Worm (Caenorhabditis elegans) whole organism, L4 larva: Measurements from ENCODE around the gene uroc-1.

Experiments used
- F49E8.2 ChIP-seq: sonication (generic microtip); optimal IDR thresholded peaks from 2 replicates; lab custom pipeline; 2016; ENCODE audit warnings: missing compliant biosample characterization, mild to moderate bottlenecking, missing genetic modification characterization, borderline replicate concordance
- daf-8 ChIP-seq: fragments of 200-800 bp; sonication (Bioruptor generic); IDR thresholded peaks from 2 replicates; pipeline ENCODE4 v1.3.6; 2022; ENCODE audit warnings: missing genetic modification characterization, missing compliant biosample characterization
- fos-1 ChIP-seq: fragments of 150-350 bp; optimal IDR thresholded peaks from 2 replicates; lab custom pipeline; 2014; ENCODE audit warnings: missing biosample characterization, missing genetic modification characterization
- lim-7 ChIP-seq: fragments of 200-800 bp; sonication (Bioruptor generic); IDR thresholded peaks from 2 replicates; pipeline ENCODE4 v1.3.6; 2022; ENCODE audit warnings: missing genetic modification characterization, missing compliant biosample characterization
- lsy-2 ChIP-seq, 2 experiments: fragments of 150-350 bp in 1 of 2; sonication (generic microtip) in 1 of 2; optimal IDR thresholded peaks; 2 replicates each; lab custom pipeline; 2014 to 2017; ENCODE audit warnings: missing biosample characterization in 2 of 2, missing genetic modification characterization in 2 of 2
- zip-11 ChIP-seq: fragments of 200-800 bp; sonication (Bioruptor generic); IDR thresholded peaks from 2 replicates; pipeline ENCODE4 v1.3.6; 2022; ENCODE audit warnings: missing genetic modification characterization, missing compliant biosample characterization

DNA sequence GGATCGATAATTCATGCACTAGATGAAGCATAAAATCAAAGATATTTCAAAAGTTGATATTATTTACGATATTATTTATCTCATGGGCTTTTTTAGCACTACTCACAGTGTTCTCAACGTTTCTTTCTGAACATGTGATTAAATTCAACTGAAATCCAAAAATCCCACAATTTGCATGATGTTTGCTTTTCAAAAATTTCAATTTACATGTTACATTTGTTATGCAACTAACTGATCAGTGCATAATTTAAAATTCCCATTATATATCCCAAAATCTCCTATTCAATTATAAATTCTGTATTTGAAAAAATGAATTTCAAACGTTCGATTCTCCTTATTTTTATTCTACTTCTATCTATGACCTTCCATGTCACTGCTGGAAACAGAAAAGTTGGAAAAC is 14.2 kb downstream of the uroc-1 start, which contains the start of gene Y51H4A.937:
- TF ChIP-seq fos-1 (tag; lab: Kevin White, UChicago) (no peak), zip-11 (GFP tag; lab: Robert Waterston, UW) (no peak), daf-8 (no peak), lim-7 (GFP tag; lab: Robert Waterston, UW) (no peak), F49E8.2 (no peak), lsy-2 (tag; optimal IDR thresholded peaks at IDR 0.05; lab: Kevin White, UChicago) (no peak)
